Fruit fly (Drosophila melanogaster) whole organism, embryonic: ENCODE data around the gene Shmt.

Experiments used
- Atf-2 ChIP-seq: fragments of 200-800 bp; sonication (Bioruptor generic); optimal IDR thresholded peaks from 2 replicates; lab custom pipeline; 2016; ENCODE audit warnings: missing biosample characterization, missing genetic modification characterization
- Atf6 ChIP-seq: fragments of 200-800 bp; sonication (Bioruptor generic); IDR thresholded peaks from 2 replicates; pipeline ENCODE4 v1.3.6; 2022; ENCODE audit warnings: missing biosample characterization, missing genetic modification characterization
- CG12744 ChIP-seq: fragments of 200-800 bp; sonication (Bioruptor generic); optimal IDR thresholded peaks from 2 replicates; lab custom pipeline; 2016; ENCODE audit warnings: missing biosample characterization, missing genetic modification characterization
- CG13624 ChIP-seq: fragments of 200-800 bp; sonication (Bioruptor generic); optimal IDR thresholded peaks from 2 replicates; lab custom pipeline; 2016; ENCODE audit warnings: missing biosample characterization, missing genetic modification characterization
- CG16779 ChIP-seq: fragments of 200-800 bp; sonication (Bioruptor generic); IDR thresholded peaks from 2 replicates; pipeline ENCODE4 v1.3.6; 2022; ENCODE audit warnings: missing biosample characterization, missing genetic modification characterization
- CG17802 ChIP-seq: fragments of 200-800 bp; sonication (Bioruptor generic); optimal IDR thresholded peaks from 2 replicates; lab custom pipeline; 2018; ENCODE audit warnings: missing biosample characterization, mild to moderate bottlenecking, missing genetic modification characterization, moderate library complexity
- CG1792 ChIP-seq: fragments of 200-800 bp; sonication (Bioruptor generic); optimal IDR thresholded peaks from 2 replicates; lab custom pipeline; 2016; ENCODE audit warnings: missing biosample characterization, missing genetic modification characterization
- CG18599 ChIP-seq: fragments of 200-800 bp; sonication (Bioruptor generic); optimal IDR thresholded peaks from 3 replicates; lab custom pipeline; 2017; ENCODE audit warnings: missing biosample characterization, missing genetic modification characterization, mild to moderate bottlenecking, moderate library complexity, missing genetic modification reagents
- CG2202 ChIP-seq: fragments of 200-800 bp; sonication (Bioruptor generic); optimal IDR thresholded peaks from 2 replicates; lab custom pipeline; 2018; ENCODE audit warnings: missing biosample characterization, mild to moderate bottlenecking, missing genetic modification characterization
- CG31388 ChIP-seq: fragments of 200-800 bp; sonication (Bioruptor generic); optimal IDR thresholded peaks from 2 replicates; lab custom pipeline; 2016; ENCODE audit warnings: missing biosample characterization, missing genetic modification characterization
- CG32532 ChIP-seq: fragments of 200-800 bp; sonication (Bioruptor generic); IDR thresholded peaks from 2 replicates; pipeline ENCODE4 v1.3.6; 2022; ENCODE audit warnings: missing biosample characterization, missing genetic modification characterization
- CG34224 ChIP-seq: fragments of 200-800 bp; sonication (Bioruptor generic); IDR thresholded peaks from 3 replicates; pipeline ENCODE4 v1.3.6; 2022; ENCODE audit warnings: missing biosample characterization, missing genetic modification characterization; ENCODE audit not compliant: partially characterized antibody
- CG5245 ChIP-seq: fragments of 200-800 bp; sonication (Bioruptor generic); optimal IDR thresholded peaks from 3 replicates; lab custom pipeline; 2016; ENCODE audit warnings: missing biosample characterization, missing genetic modification characterization
- CG8089 ChIP-seq: fragments of 200-800 bp; sonication (Bioruptor generic); optimal IDR thresholded peaks from 3 replicates; lab custom pipeline; 2016; ENCODE audit warnings: missing biosample characterization, missing genetic modification characterization
- CG9437 ChIP-seq: fragments of 200-800 bp; sonication (Bioruptor generic); optimal IDR thresholded peaks from 2 replicates; lab custom pipeline; 2018; ENCODE audit warnings: missing biosample characterization, mild to moderate bottlenecking, missing genetic modification characterization
- CG9876 ChIP-seq: fragments of 200-800 bp; sonication (Bioruptor generic); optimal IDR thresholded peaks from 2 replicates; lab custom pipeline; 2016; ENCODE audit warnings: missing biosample characterization, missing genetic modification characterization
- Chrac-16 ChIP-seq: fragments of 200-800 bp; sonication (Bioruptor generic); optimal IDR thresholded peaks from 3 replicates; lab custom pipeline; 2016; ENCODE audit warnings: missing biosample characterization, missing genetic modification characterization
- CrebB ChIP-seq: fragments of 200-800 bp; sonication (Bioruptor generic); optimal IDR thresholded peaks from 3 replicates; lab custom pipeline; 2018; ENCODE audit warnings: missing biosample characterization, mild to moderate bottlenecking, missing genetic modification characterization
- D ChIP-seq, 2 experiments: fragments of 200-800 bp in 1 of 2; fragments of >200 bp in 1 of 2; sonication (Bioruptor generic) in 1 of 2; optimal IDR thresholded peaks; 2 replicates in 1 of 2; 3 replicates in 1 of 2; lab custom pipeline; 2017; ENCODE audit warnings: mild to moderate bottlenecking in 1 of 2, missing biosample characterization in 1 of 2, missing genetic modification characterization in 1 of 2, missing genetic modification reagents in 1 of 2
- D19B ChIP-seq: fragments of 200-800 bp; sonication (Bioruptor generic); optimal IDR thresholded peaks from 2 replicates; lab custom pipeline; 2017; ENCODE audit warnings: missing biosample characterization, mild to moderate bottlenecking, missing genetic modification characterization
- Deaf1 ChIP-seq: fragments of 200-800 bp; optimal IDR thresholded peaks from 3 replicates; lab custom pipeline; 2019; ENCODE audit warnings: missing biosample characterization, mild to moderate bottlenecking, missing genetic modification characterization, moderate library complexity
- HLH4C ChIP-seq: fragments of 200-800 bp; sonication (Bioruptor generic); IDR thresholded peaks from 3 replicates; pipeline ENCODE4 v1.3.6; 2022; ENCODE audit warnings: missing biosample characterization, missing genetic modification characterization; ENCODE audit not compliant: partially characterized antibody
- MESR4 ChIP-seq: fragments of 200-800 bp; sonication (Bioruptor generic); optimal IDR thresholded peaks from 2 replicates; lab custom pipeline; 2018; ENCODE audit warnings: missing biosample characterization, mild to moderate bottlenecking, missing genetic modification characterization, moderate library complexity
- NK7.1 ChIP-seq: fragments of 200-800 bp; sonication (Bioruptor generic); optimal IDR thresholded peaks from 3 replicates; lab custom pipeline; 2016; ENCODE audit warnings: missing biosample characterization, missing genetic modification characterization
- Ravus ChIP-seq: fragments of 200-800 bp; sonication (Bioruptor generic); IDR thresholded peaks from 2 replicates; pipeline ENCODE4 v1.3.6; 2022; ENCODE audit warnings: missing biosample characterization, missing genetic modification characterization
- Side ChIP-seq: fragments of 200-800 bp; sonication (Bioruptor generic); optimal IDR thresholded peaks from 2 replicates; lab custom pipeline; 2016; ENCODE audit warnings: missing biosample characterization, missing genetic modification characterization
- Sox102F ChIP-seq: fragments of 200-800 bp; sonication (Bioruptor generic); optimal IDR thresholded peaks from 2 replicates; lab custom pipeline; 2018; ENCODE audit warnings: missing biosample characterization, mild to moderate bottlenecking, missing genetic modification characterization, moderate library complexity
- Taf1 ChIP-seq: fragments of 200-800 bp; sonication (Bioruptor generic); IDR thresholded peaks from 2 replicates; pipeline ENCODE4 v1.3.6; 2022; ENCODE audit warnings: missing biosample characterization, missing genetic modification characterization
- Usf ChIP-seq: fragments of 200-800 bp; sonication (Bioruptor generic); optimal IDR thresholded peaks from 2 replicates; lab custom pipeline; 2017; ENCODE audit warnings: missing genotype, missing biosample characterization, missing genetic modification characterization
- Xbp1 ChIP-seq: fragments of 200-800 bp; sonication (Bioruptor generic); optimal IDR thresholded peaks from 3 replicates; lab custom pipeline; 2016; ENCODE audit warnings: missing biosample characterization, mild to moderate bottlenecking, missing genetic modification characterization
- bowl ChIP-seq: fragments of 200-800 bp; sonication (Bioruptor generic); IDR thresholded peaks from 2 replicates; pipeline ENCODE4 v1.3.6; 2022; ENCODE audit warnings: missing biosample characterization, missing genetic modification characterization
- br ChIP-seq: fragments of >200 bp; optimal IDR thresholded peaks from 2 replicates; lab custom pipeline; 2017
- cad ChIP-seq: fragments of >200 bp; optimal IDR thresholded peaks from 2 replicates; lab custom pipeline; 2017; ENCODE audit warnings: missing biosample characterization, missing genetic modification characterization
- cas ChIP-seq: fragments of 200-800 bp; sonication (Bioruptor generic); IDR thresholded peaks from 2 replicates; pipeline ENCODE4 v1.3.6; 2022; ENCODE audit warnings: missing biosample characterization, missing genetic modification characterization
- crc ChIP-seq: fragments of 200-800 bp; sonication (Bioruptor generic); optimal IDR thresholded peaks from 2 replicates; lab custom pipeline; 2016; ENCODE audit warnings: missing biosample characterization, missing genetic modification characterization
- da ChIP-seq: fragments of 200-800 bp; sonication (Bioruptor generic); optimal IDR thresholded peaks from 2 replicates; lab custom pipeline; 2016; ENCODE audit warnings: missing biosample characterization, missing genetic modification characterization
- emc ChIP-seq: fragments of 200-800 bp; sonication (Bioruptor generic); optimal IDR thresholded peaks from 2 replicates; lab custom pipeline; 2016; ENCODE audit warnings: missing biosample characterization, missing genetic modification characterization
- fu2 ChIP-seq: fragments of 200-800 bp; sonication (Bioruptor generic); optimal IDR thresholded peaks from 2 replicates; lab custom pipeline; 2016; ENCODE audit warnings: missing biosample characterization, missing genetic modification characterization
- gfzf ChIP-seq: fragments of 200-800 bp; sonication (Bioruptor generic); optimal IDR thresholded peaks from 2 replicates; lab custom pipeline; 2016; ENCODE audit warnings: missing biosample characterization, mild to moderate bottlenecking, missing genetic modification characterization, moderate library complexity
- grn ChIP-seq: fragments of 200-800 bp; sonication (Bioruptor generic); optimal IDR thresholded peaks from 3 replicates; lab custom pipeline; 2017; ENCODE audit warnings: missing biosample characterization, missing genetic modification characterization
- jing ChIP-seq: fragments of 200-800 bp; sonication (Bioruptor generic); optimal IDR thresholded peaks from 2 replicates; lab custom pipeline; 2018; ENCODE audit warnings: missing biosample characterization, mild to moderate bottlenecking, missing genetic modification characterization
- lov ChIP-seq, 2 experiments: fragments of 200-800 bp in 1 of 2; fragments of >200 bp in 1 of 2; sonication (Bioruptor generic) in 1 of 2; IDR thresholded peaks in 1 of 2; optimal IDR thresholded peaks in 1 of 2; 2 replicates in 1 of 2; 3 replicates in 1 of 2; pipeline versions ENCODE4 v1.3.6 to Lab custom; 2017 to 2022; ENCODE audit warnings: missing biosample characterization in 1 of 2, missing genetic modification characterization in 1 of 2
- mld ChIP-seq: fragments of 200-800 bp; sonication (Bioruptor generic); IDR thresholded peaks from 3 replicates; pipeline ENCODE4 v1.3.6; 2022; ENCODE audit warnings: missing biosample characterization, missing genetic modification characterization; ENCODE audit not compliant: partially characterized antibody
- nerfin-2 ChIP-seq: fragments of 200-800 bp; sonication (Bioruptor generic); IDR thresholded peaks from 2 replicates; pipeline ENCODE4 v1.3.6; 2022; ENCODE audit warnings: missing biosample characterization, missing genetic modification characterization; ENCODE audit not compliant: partially characterized antibody
- p53 ChIP-seq: fragments of 200-800 bp; sonication (Bioruptor generic); optimal IDR thresholded peaks from 2 replicates; lab custom pipeline; 2016; ENCODE audit warnings: missing biosample characterization, missing genetic modification characterization
- phol ChIP-seq: fragments of 200-800 bp; sonication (Bioruptor generic); optimal IDR thresholded peaks from 3 replicates; lab custom pipeline; 2018; ENCODE audit warnings: missing biosample characterization, mild to moderate bottlenecking, missing genetic modification characterization, moderate library complexity
- sc ChIP-seq, 3 experiments: fragments of >200 bp in 2 of 3; fragments of 200-800 bp in 1 of 3; sonication (Bioruptor generic) in 1 of 3; optimal IDR thresholded peaks; 2 replicates in 2 of 3; 3 replicates in 1 of 3; lab custom pipeline; 2017; ENCODE audit warnings: mild to moderate bottlenecking in 1 of 3, missing biosample characterization in 1 of 3, missing genetic modification characterization in 1 of 3, missing genetic modification reagents in 1 of 3
- schlank ChIP-seq: fragments of 200-800 bp; sonication (Bioruptor generic); optimal IDR thresholded peaks from 2 replicates; lab custom pipeline; 2018; ENCODE audit warnings: missing biosample characterization, mild to moderate bottlenecking, missing genetic modification characterization
- stwl ChIP-seq: fragments of 200-800 bp; sonication (Bioruptor generic); optimal IDR thresholded peaks from 3 replicates; lab custom pipeline; 2018; ENCODE audit warnings: missing biosample characterization, mild to moderate bottlenecking, missing genetic modification characterization, moderate library complexity
- trem ChIP-seq: fragments of 200-800 bp; optimal IDR thresholded peaks from 3 replicates; lab custom pipeline; 2019; ENCODE audit warnings: missing biosample characterization, mild to moderate bottlenecking, missing genetic modification characterization, moderate library complexity
- wdn ChIP-seq: fragments of 200-800 bp; sonication (Bioruptor generic); IDR thresholded peaks from 2 replicates; pipeline ENCODE4 v1.3.6; 2022; ENCODE audit warnings: missing biosample characterization, missing genetic modification characterization

Shmt gene

dm6 chrX:5873164-5873563 is 43.4 kb downstream of the Shmt start, which contains the start of gene GAA1 (continued):
- no peak for TF ChIP-seq sc (optimal IDR thresholded peaks at IDR 0.05; lab: Kevin White, UChicago)
- TF ChIP-seq sc (GFP tag; optimal IDR thresholded peaks at IDR 0.05; lab: Kevin White, UChicago): no peak
- no peak for TF ChIP-seq CG13624 (GFP tag; lab: Kevin White, UChicago)
- TF ChIP-seq MESR4: peak; percentile 40
- no peak for TF ChIP-seq CG32532 (GFP tag; lab: Robert Waterston, UW)
- TF ChIP-seq Atf-2 (GFP tag; lab: Kevin White, UChicago): no peak
- TF ChIP-seq CG16779 (GFP tag; lab: Robert Waterston, UW): no peak
- TF ChIP-seq grn (GFP tag; lab: Kevin White, UChicago): no peak
- no peak for TF ChIP-seq cas (GFP tag; lab: Robert Waterston, UW)
- peak; percentile 20 for TF ChIP-seq Xbp1 (GFP tag; lab: Kevin White, UChicago)
- TF ChIP-seq CG9437: peak; percentile 0
- no peak for TF ChIP-seq bowl (GFP tag; lab: Robert Waterston, UW)
- no peak for TF ChIP-seq CG2202
- TF ChIP-seq trem (tag; lab: Kevin White, UChicago): peak; percentile 21
- TF ChIP-seq mld (GFP tag; lab: Robert Waterston, UW): peak; percentile 96
- TF ChIP-seq nerfin-2 (GFP tag; lab: Robert Waterston, UW): peak; percentile 94
- TF ChIP-seq cad (GFP tag; lab: Kevin White, UChicago): no peak
- no peak for TF ChIP-seq CG17802 (tag; lab: Kevin White, UChicago)
- no peak for TF ChIP-seq fu2 (GFP tag; lab: Kevin White, UChicago)
- TF ChIP-seq crc (GFP tag; lab: Kevin White, UChicago): no peak
- TF ChIP-seq Sox102F (GFP tag; lab: Kevin White, UChicago): no peak
- no peak for TF ChIP-seq NK7.1 (GFP tag; lab: Kevin White, UChicago)
- no peak for TF ChIP-seq Side (GFP tag; lab: Kevin White, UChicago)
- no peak for TF ChIP-seq lov (optimal IDR thresholded peaks at IDR 0.05; lab: Kevin White, UChicago)
- no peak for TF ChIP-seq lov (GFP tag; IDR thresholded peaks at IDR 0.05; lab: Robert Waterston, UW)
- no peak for TF ChIP-seq br
- peak; percentile 89 for TF ChIP-seq CG34224
- TF ChIP-seq HLH4C: peak; percentile 98
- TF ChIP-seq D19B (GFP tag; lab: Kevin White, UChicago): no peak
- TF ChIP-seq CG12744 (GFP tag; lab: Kevin White, UChicago): no peak
- TF ChIP-seq p53 (GFP tag; lab: Kevin White, UChicago): no peak
- TF ChIP-seq Chrac-16 (GFP tag; lab: Kevin White, UChicago): no peak
- TF ChIP-seq Ravus (GFP tag; lab: Robert Waterston, UW): no peak
- TF ChIP-seq schlank (tag; lab: Kevin White, UChicago): no peak
- TF ChIP-seq Taf1 (GFP tag; lab: Robert Waterston, UW): no peak
- no peak for TF ChIP-seq CG31388 (GFP tag; lab: Kevin White, UChicago)
- TF ChIP-seq stwl (tag; lab: Kevin White, UChicago): peak; percentile 60
- no peak for TF ChIP-seq gfzf (GFP tag; lab: Kevin White, UChicago)
- TF ChIP-seq Atf6: no peak
- TF ChIP-seq wdn (GFP tag; lab: Robert Waterston, UW): no peak
- no peak for TF ChIP-seq CG18599
- no peak for TF ChIP-seq CG9876
- no peak for TF ChIP-seq D (optimal IDR thresholded peaks at IDR 0.05; lab: Kevin White, UChicago)
- no peak for TF ChIP-seq D (GFP tag; optimal IDR thresholded peaks at IDR 0.05; lab: Kevin White, UChicago)
- TF ChIP-seq da (GFP tag; lab: Kevin White, UChicago): no peak
- peak; percentile 25 for TF ChIP-seq phol (tag; lab: Kevin White, UChicago)
- TF ChIP-seq CrebB (tag; lab: Kevin White, UChicago): no peak
- TF ChIP-seq Deaf1 (tag; lab: Kevin White, UChicago): no peak
- no peak for TF ChIP-seq jing
- no peak for TF ChIP-seq CG8089
- no peak for TF ChIP-seq CG1792 (GFP tag; lab: Kevin White, UChicago)
- no peak for TF ChIP-seq emc (GFP tag; lab: Kevin White, UChicago)
- no peak for TF ChIP-seq CG5245 (GFP tag; lab: Kevin White, UChicago)
- TF ChIP-seq Usf (GFP tag; lab: Kevin White, UChicago): no peak
